Worm (Caenorhabditis elegans) whole organism, young adult: ENCODE measurements around the gene T08B6.1.

Experiments
- B0035.1 ChIP-seq: sonication (generic microtip); optimal IDR thresholded peaks from 2 replicates; lab custom pipeline; 2016; ENCODE audit warnings: missing genetic modification characterization, mild to moderate bottlenecking, missing compliant biosample characterization, missing genotype, missing genetic modification reagents
- C06A6.2 ChIP-seq: fragments of 200-800 bp; sonication (Bioruptor generic); conservative IDR thresholded peaks from 2 replicates; pipeline ENCODE4 v1.3.6; 2022; ENCODE audit warnings: missing genetic modification characterization, missing compliant biosample characterization
- C17E4.6 ChIP-seq: fragments of 200-800 bp; sonication (Bioruptor generic); IDR thresholded peaks from 2 replicates; pipeline ENCODE4 v1.3.6; 2022; ENCODE audit warnings: missing genetic modification reagents, missing genetic modification characterization, missing compliant biosample characterization
- F23B12.7 ChIP-seq: sonication (generic microtip); optimal IDR thresholded peaks from 2 replicates; lab custom pipeline; 2017; ENCODE audit warnings: missing genetic modification characterization, mild to moderate bottlenecking, missing compliant biosample characterization, antibody characterized with exemption, moderate library complexity; ENCODE audit not compliant: insufficient read depth
- F37B4.10 ChIP-seq: fragments of 200-800 bp; sonication (Bioruptor generic); IDR thresholded peaks from 2 replicates; pipeline ENCODE4 v1.3.6; 2022; ENCODE audit warnings: missing genetic modification characterization, missing compliant biosample characterization
- F39B2.1 ChIP-seq: fragments of 200-800 bp; sonication (Bioruptor generic); IDR thresholded peaks from 2 replicates; pipeline ENCODE4 v1.3.6; 2022; ENCODE audit warnings: missing genetic modification reagents, missing genetic modification characterization, missing compliant biosample characterization
- F52B5.7 ChIP-seq: sonication (generic microtip); optimal IDR thresholded peaks from 2 replicates; lab custom pipeline; 2016; ENCODE audit warnings: mild to moderate bottlenecking, missing genetic modification characterization, missing compliant biosample characterization
- F57A8.1 ChIP-seq: fragments of 200-800 bp; sonication (Bioruptor generic); optimal IDR thresholded peaks from 2 replicates; lab custom pipeline; 2018; ENCODE audit warnings: mild to moderate bottlenecking, missing genetic modification characterization, moderate library complexity, missing compliant biosample characterization
- T26A5.8 ChIP-seq: sonication (generic microtip); optimal IDR thresholded peaks from 2 replicates; lab custom pipeline; 2016; ENCODE audit warnings: missing genetic modification characterization, missing compliant biosample characterization
- Y53F4B.3 ChIP-seq: fragments of 200-800 bp; sonication (Bioruptor generic); IDR thresholded peaks from 2 replicates; pipeline ENCODE4 v1.3.6; 2022; ENCODE audit warnings: missing genetic modification reagents, missing genetic modification characterization, missing compliant biosample characterization
- Y79H2A.3 ChIP-seq: fragments of 200-800 bp; sonication (Bioruptor generic); conservative IDR thresholded peaks from 2 replicates; pipeline ENCODE4 v1.3.6; 2022; ENCODE audit warnings: missing genetic modification reagents, missing genetic modification characterization, missing compliant biosample characterization
- aptf-2 ChIP-seq: fragments of 200-800 bp; sonication (Bioruptor generic); conservative IDR thresholded peaks from 2 replicates; pipeline ENCODE4 v1.3.6; 2022; ENCODE audit warnings: missing genetic modification reagents, missing genetic modification characterization, missing compliant biosample characterization
- aptf-3 ChIP-seq: fragments of 200-800 bp; sonication (Bioruptor generic); IDR thresholded peaks from 2 replicates; pipeline ENCODE4 v1.3.6; 2022; ENCODE audit warnings: missing genetic modification characterization, missing compliant biosample characterization
- attf-3 ChIP-seq: fragments of 200-800 bp; sonication (Bioruptor generic); conservative IDR thresholded peaks from 2 replicates; pipeline ENCODE4 v1.3.6; 2022; ENCODE audit warnings: missing genetic modification reagents, missing genetic modification characterization, missing compliant biosample characterization
- attf-5 ChIP-seq: fragments of 200-800 bp; sonication (Bioruptor generic); optimal IDR thresholded peaks from 2 replicates; lab custom pipeline; 2018; ENCODE audit warnings: mild to moderate bottlenecking, missing genetic modification characterization, missing compliant biosample characterization
- attf-6 ChIP-seq: fragments of 200-800 bp; sonication (Bioruptor generic); IDR thresholded peaks from 2 replicates; pipeline ENCODE4 v1.3.6; 2022; ENCODE audit warnings: missing genetic modification reagents, missing genetic modification characterization, missing compliant biosample characterization
- bed-1 ChIP-seq: fragments of 200-800 bp; sonication (Bioruptor generic); IDR thresholded peaks from 2 replicates; pipeline ENCODE4 v1.3.6; 2022; ENCODE audit warnings: missing genetic modification reagents, missing genetic modification characterization, missing compliant biosample characterization
- ccch-3 ChIP-seq: fragments of 200-800 bp; sonication (Bioruptor generic); optimal IDR thresholded peaks from 2 replicates; lab custom pipeline; 2018; ENCODE audit warnings: mild to moderate bottlenecking, missing genetic modification characterization, missing compliant biosample characterization
- ceh-100 ChIP-seq: fragments of 200-800 bp; sonication (Bioruptor generic); IDR thresholded peaks from 2 replicates; pipeline ENCODE4 v1.3.6; 2022; ENCODE audit warnings: missing genetic modification reagents, missing genetic modification characterization, missing compliant biosample characterization
- ceh-91 ChIP-seq: fragments of 200-800 bp; sonication (Bioruptor generic); IDR thresholded peaks from 2 replicates; pipeline ENCODE4 v1.3.6; 2022; ENCODE audit warnings: missing genetic modification reagents, missing genetic modification characterization, missing compliant biosample characterization
- die-1 ChIP-seq: sonication (generic microtip); optimal IDR thresholded peaks from 2 replicates; lab custom pipeline; 2016; ENCODE audit warnings: missing genotype, mild to moderate bottlenecking, missing genetic modification characterization, missing compliant biosample characterization
- egl-18 ChIP-seq: fragments of 200-800 bp; sonication (Bioruptor generic); IDR thresholded peaks from 2 replicates; pipeline ENCODE4 v1.3.6; 2022; ENCODE audit warnings: missing genetic modification reagents, missing genetic modification characterization, missing compliant biosample characterization
- egl-44 ChIP-seq: fragments of 200-800 bp; sonication (Bioruptor generic); IDR thresholded peaks from 2 replicates; pipeline ENCODE4 v1.3.6; 2022; ENCODE audit warnings: missing genetic modification reagents, missing genetic modification characterization, missing compliant biosample characterization
- egrh-3 ChIP-seq: fragments of 200-800 bp; sonication (Bioruptor generic); IDR thresholded peaks from 2 replicates; pipeline ENCODE4 v1.3.6; 2022; ENCODE audit warnings: missing genetic modification reagents, missing genetic modification characterization, missing compliant biosample characterization
- ekl-4 ChIP-seq: fragments of 200-800 bp; sonication (Bioruptor generic); IDR thresholded peaks from 2 replicates; pipeline ENCODE4 v1.3.6; 2022; ENCODE audit warnings: missing genetic modification reagents, missing genetic modification characterization, missing compliant biosample characterization
- gei-17 ChIP-seq: fragments of 200-800 bp; sonication (Bioruptor generic); optimal IDR thresholded peaks from 2 replicates; lab custom pipeline; 2018; ENCODE audit warnings: mild to moderate bottlenecking, missing genetic modification characterization, missing compliant biosample characterization
- him-1 ChIP-seq: sonication (generic microtip); optimal IDR thresholded peaks from 2 replicates; lab custom pipeline; 2016; ENCODE audit warnings: missing genotype, missing genetic modification reagents, missing genetic modification characterization, missing compliant biosample characterization
- hmg-20 ChIP-seq: fragments of 200-800 bp; sonication (Bioruptor generic); IDR thresholded peaks from 2 replicates; pipeline ENCODE4 v1.3.6; 2022; ENCODE audit warnings: missing genetic modification reagents, missing genetic modification characterization, missing compliant biosample characterization
- lsy-27 ChIP-seq: sonication (generic microtip); optimal IDR thresholded peaks from 2 replicates; lab custom pipeline; 2017; ENCODE audit warnings: missing genetic modification characterization, mild to moderate bottlenecking, missing compliant biosample characterization, antibody characterized with exemption, missing genotype, borderline replicate concordance; ENCODE audit not compliant: insufficient read depth
- mxl-1 ChIP-seq: sonication (generic microtip); optimal IDR thresholded peaks from 2 replicates; lab custom pipeline; 2016; ENCODE audit warnings: missing genetic modification characterization, missing compliant biosample characterization
- nhr-179 ChIP-seq: sonication (generic microtip); optimal IDR thresholded peaks from 2 replicates; lab custom pipeline; 2016; ENCODE audit warnings: mild to moderate bottlenecking, missing genetic modification characterization, missing compliant biosample characterization
- nhr-90 ChIP-seq: sonication (generic microtip); optimal IDR thresholded peaks from 2 replicates; lab custom pipeline; 2016; ENCODE audit warnings: missing genotype, mild to moderate bottlenecking, missing genetic modification characterization, missing compliant biosample characterization
- pbrm-1 ChIP-seq: fragments of 200-800 bp; sonication (Bioruptor generic); IDR thresholded peaks from 2 replicates; pipeline ENCODE4 v1.3.6; 2022; ENCODE audit warnings: missing genetic modification reagents, missing genetic modification characterization, missing compliant biosample characterization
- rcor-1 ChIP-seq: fragments of 200-800 bp; sonication (Bioruptor generic); IDR thresholded peaks from 2 replicates; pipeline ENCODE4 v1.3.6; 2022; ENCODE audit warnings: missing genetic modification reagents, missing genetic modification characterization, missing compliant biosample characterization
- repo-1 ChIP-seq: sonication (generic microtip); optimal IDR thresholded peaks from 2 replicates; lab custom pipeline; 2017; ENCODE audit warnings: mild to moderate bottlenecking, missing genetic modification characterization, missing compliant biosample characterization
- rpc-1 ChIP-seq, 2 experiments: fragments of 150-350 bp in 1 of 2; sonication (generic microtip) in 1 of 2; optimal IDR thresholded peaks; 2 replicates each; lab custom pipeline; 2014 to 2018; ENCODE audit warnings: missing biosample characterization in 1 of 2, missing genetic modification characterization in 1 of 2, missing genetic modification reagents in 1 of 2, missing genotype in 1 of 2
- sea-2 ChIP-seq: fragments of 200-800 bp; sonication (Bioruptor generic); IDR thresholded peaks from 2 replicates; pipeline ENCODE4 v1.3.6; 2022; ENCODE audit warnings: missing genetic modification characterization, missing compliant biosample characterization
- snpc-1.1 ChIP-seq: sonication (generic microtip); optimal IDR thresholded peaks from 2 replicates; lab custom pipeline; 2017; ENCODE audit warnings: missing genetic modification characterization, mild to moderate bottlenecking, missing compliant biosample characterization, antibody characterized with exemption, moderate library complexity, missing genotype, missing genetic modification reagents; ENCODE audit not compliant: insufficient read depth
- snpc-4 ChIP-seq, 5 experiments: fragments of 150-350 bp in 1 of 5; sonication (generic microtip) in 4 of 5; optimal IDR thresholded peaks; 2 replicates each; lab custom pipeline; 2014 to 2018; ENCODE audit warnings: missing genetic modification characterization in 5 of 5, missing biosample characterization in 3 of 5, antibody characterized with exemption in 2 of 5, mild to moderate bottlenecking in 2 of 5, missing compliant biosample characterization in 2 of 5, missing genotype in 2 of 5, moderate library complexity in 2 of 5, missing genetic modification reagents in 1 of 5

The T08B6.1 gene

DNA sequence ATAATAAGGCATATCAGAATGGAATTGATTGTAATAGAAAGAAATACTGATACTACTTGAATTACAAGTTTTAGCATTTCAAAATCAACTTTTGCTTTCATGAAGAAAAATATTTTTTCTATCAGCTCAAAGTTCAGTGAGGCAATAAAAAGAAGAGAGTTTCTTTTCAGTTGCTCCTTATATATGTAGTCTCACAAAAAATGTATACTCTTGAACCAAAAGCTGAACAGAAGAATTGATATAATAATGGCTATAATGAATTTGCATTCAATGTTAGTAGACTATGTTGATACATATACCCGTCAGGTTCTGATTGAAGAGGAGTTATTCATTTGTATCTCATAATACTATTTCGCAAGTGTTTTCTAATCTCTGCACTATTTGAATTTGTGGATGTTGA, 12.6 kb downstream of the T08B6.1 start, which contains the start of gene str-174:
Gene str-174, minus strand, starts transcription at position 101 of the 400 bp plus-strand sequence.
- TF ChIP-seq Y79H2A.3 (GFP tag; lab: Robert Waterston, UW) (no peak), egl-18 (no peak)

DNA sequence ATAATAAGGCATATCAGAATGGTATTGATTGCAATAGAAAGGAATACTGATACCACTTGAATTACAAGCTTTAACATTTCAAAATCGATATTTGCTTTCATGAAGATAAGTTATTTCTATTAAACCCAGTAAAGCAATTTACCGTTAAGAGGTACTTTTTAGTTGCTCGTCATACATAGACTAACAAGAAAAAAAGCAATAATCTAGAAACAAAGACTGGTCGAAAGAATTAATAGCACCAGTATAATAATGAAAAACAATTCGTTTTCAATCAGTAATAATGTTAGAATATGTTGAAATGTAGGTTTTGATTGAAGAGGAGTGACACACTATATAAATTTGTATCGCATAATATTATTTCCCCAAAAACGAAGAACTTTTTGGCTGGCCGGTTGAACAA, 16.6 kb downstream of the T08B6.1 start, which contains the start of gene str-175:
Gene str-175, minus strand, starts transcription at position 101 of the 400 bp plus-strand sequence.
- TF ChIP-seq Y79H2A.3 (GFP tag; lab: Robert Waterston, UW) (no peak), aptf-3 (GFP tag; lab: Robert Waterston, UW) (no peak), aptf-2 (GFP tag; lab: Robert Waterston, UW) (no peak), die-1 (tag; lab: Kevin White, UChicago) (no peak), C17E4.6 (GFP tag; lab: Robert Waterston, UW) (no peak), lsy-27 (tag; lab: Kevin White, UChicago) (no peak), nhr-90 (no peak), F52B5.7 (no peak), attf-3 (GFP tag; lab: Robert Waterston, UW) (no peak), Y53F4B.3 (GFP tag; lab: Robert Waterston, UW) (no peak), rpc-1 (optimal IDR thresholded peaks at IDR 0.05; lab: Kevin White, UChicago) (no peak), rpc-1 (tag; optimal IDR thresholded peaks at IDR 0.05; lab: Kevin White, UChicago) (no peak), attf-5 (GFP tag; lab: Kevin White, UChicago) (no peak), ceh-91 (GFP tag; lab: Robert Waterston, UW) (no peak), ceh-100 (no peak), B0035.1 (tag; lab: Kevin White, UChicago) (no peak), F23B12.7 (tag; lab: Kevin White, UChicago) (no peak), nhr-179 (tag; lab: Kevin White, UChicago) (no peak)

DNA sequence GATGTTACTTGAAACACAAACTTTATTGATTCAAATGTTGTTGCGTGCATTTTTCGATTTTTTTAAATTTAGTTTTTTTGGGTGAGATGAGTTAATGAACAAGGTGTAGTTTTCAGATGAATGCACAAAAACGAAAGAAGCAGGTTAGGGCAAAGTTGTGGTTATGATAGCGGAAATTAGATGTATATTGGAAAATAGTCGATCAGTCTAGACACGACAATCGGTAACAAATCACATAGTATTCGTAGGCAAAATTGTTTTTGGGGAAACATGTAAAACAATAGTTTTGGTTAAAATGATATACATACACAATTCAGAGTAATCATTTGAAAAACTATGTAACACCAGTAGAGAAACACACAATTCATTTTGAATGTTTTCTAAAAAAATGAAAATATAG, 19.5 kb downstream of the T08B6.1 start, which contains the start of gene str-172:
Gene str-172, minus strand, starts transcription at position 101 of the 400 bp plus-strand sequence.
- TF ChIP-seq C17E4.6 (GFP tag; lab: Robert Waterston, UW) (no peak), T26A5.8 (tag; lab: Kevin White, UChicago) (no peak), mxl-1 (tag; lab: Kevin White, UChicago) (no peak)

DNA sequence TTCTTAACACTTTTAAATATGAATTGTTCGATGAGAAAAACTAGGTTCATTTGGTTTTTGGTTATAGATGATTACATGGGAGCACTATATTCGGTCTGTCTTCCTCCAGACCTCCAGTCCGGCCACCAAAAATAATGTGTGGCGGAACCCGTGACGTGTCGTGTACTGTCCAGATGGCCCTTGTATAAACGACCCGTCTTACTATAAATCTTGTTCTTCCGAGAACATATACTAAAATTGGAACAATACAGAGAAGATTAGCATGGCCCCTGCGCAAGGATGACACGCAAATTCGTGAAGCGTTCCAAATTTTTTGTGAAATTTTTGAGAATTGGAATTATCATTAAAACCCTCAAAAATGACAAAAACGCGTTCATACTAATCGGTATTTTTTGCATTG, 20.6 kb downstream of the T08B6.1 start:
- TF ChIP-seq Y53F4B.3 (GFP tag; lab: Robert Waterston, UW) (no peak), sea-2 (GFP tag; lab: Robert Waterston, UW) (no peak), rcor-1 (GFP tag; lab: Robert Waterston, UW) (no peak), rpc-1 (optimal IDR thresholded peaks at IDR 0.05; lab: Kevin White, UChicago) (no peak), rpc-1 (tag; optimal IDR thresholded peaks at IDR 0.05; lab: Kevin White, UChicago) (peak; percentile 60), attf-5 (GFP tag; lab: Kevin White, UChicago) (no peak), ekl-4 (GFP tag; lab: Robert Waterston, UW) (no peak), egrh-3 (no peak), ccch-3 (GFP tag; lab: Kevin White, UChicago) (no peak), hmg-20 (GFP tag; lab: Robert Waterston, UW) (no peak), snpc-4 (GFP tag; optimal IDR thresholded peaks at IDR 0.05; lab: Kevin White, UChicago) (no peak), snpc-4 (tag; optimal IDR thresholded peaks at IDR 0.05; lab: Kevin White, UChicago) (peak in 1 of 4 experiments; percentile 64)

DNA sequence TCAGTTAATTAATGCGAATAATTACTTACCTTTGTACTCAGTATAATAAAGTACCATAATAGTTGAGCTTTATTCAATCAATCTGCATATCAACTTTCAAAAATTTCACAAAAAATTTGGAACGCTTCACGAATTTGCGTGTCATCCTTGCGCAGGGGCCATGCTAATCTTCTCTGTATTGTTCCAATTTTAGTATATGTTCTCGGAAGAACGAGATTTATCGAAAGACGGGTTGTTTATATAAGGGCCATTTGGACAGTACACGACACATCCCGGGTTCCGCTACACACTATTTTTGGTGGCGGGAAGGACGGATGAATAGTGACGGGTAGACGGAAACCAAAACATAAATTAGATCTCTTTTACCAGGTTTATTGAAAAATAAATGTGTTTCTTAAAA, 22.6 kb downstream of the T08B6.1 start:
- TF ChIP-seq pbrm-1 (GFP tag; lab: Robert Waterston, UW) = no peak
- TF ChIP-seq C06A6.2 (GFP tag; lab: Robert Waterston, UW) = no peak
- TF ChIP-seq attf-5 (GFP tag; lab: Kevin White, UChicago) = no peak
- no peak for TF ChIP-seq gei-17 (GFP tag; lab: Kevin White, UChicago)
- no peak for TF ChIP-seq bed-1
- TF ChIP-seq snpc-1.1 (tag; lab: Kevin White, UChicago) = peak; percentile 88
- no peak for TF ChIP-seq F39B2.1 (GFP tag; lab: Robert Waterston, UW)
- TF ChIP-seq him-1 (tag; lab: Kevin White, UChicago) = peak; percentile 31
- TF ChIP-seq F57A8.1 (GFP tag; lab: Kevin White, UChicago) = no peak
- 0 out of 2 replicates have a peak, but pooled peaks have one; percentile 43 for TF ChIP-seq attf-6 (GFP tag; lab: Robert Waterston, UW)
- TF ChIP-seq egl-44 (GFP tag; lab: Robert Waterston, UW) = no peak
- no peak for TF ChIP-seq mxl-1 (tag; lab: Kevin White, UChicago)
- TF ChIP-seq F37B4.10 (GFP tag; lab: Robert Waterston, UW) = no peak
- TF ChIP-seq repo-1 (tag; lab: Kevin White, UChicago) = no peak
- peak; percentile 70 for TF ChIP-seq snpc-4 (GFP tag; optimal IDR thresholded peaks at IDR 0.05; lab: Kevin White, UChicago)
- peak; percentile 77 to 92 (median 86) for TF ChIP-seq snpc-4 (tag; optimal IDR thresholded peaks at IDR 0.05; lab: Kevin White, UChicago)
